Fruit fly (Drosophila melanogaster) whole organism, prepupa: ENCODE data around the gene Cp16.
A peak's percentile ranks its signal among the peaks of the same experiment; 100 is the strongest.

ENCODE experiments used
- CG10631 ChIP-seq: fragments of 200-800 bp; sonication (Bioruptor generic); optimal IDR thresholded peaks from 2 replicates; lab custom pipeline; 2016; ENCODE audit warnings: missing biosample characterization, missing genetic modification characterization
- CG10669 ChIP-seq: fragments of 200-800 bp; sonication (Bioruptor generic); optimal IDR thresholded peaks from 3 replicates; lab custom pipeline; 2018; ENCODE audit warnings: missing biosample characterization, mild to moderate bottlenecking, missing genetic modification characterization, moderate library complexity
- CG11294 ChIP-seq: fragments of 200-800 bp; sonication (Bioruptor generic); IDR thresholded peaks from 2 replicates; pipeline ENCODE4 v1.3.6; 2022; ENCODE audit warnings: missing biosample characterization, missing genetic modification characterization
- CG11762 ChIP-seq: fragments of 200-800 bp; sonication (Bioruptor generic); optimal IDR thresholded peaks from 3 replicates; lab custom pipeline; 2016; ENCODE audit warnings: missing biosample characterization, missing genetic modification characterization; ENCODE audit not compliant: insufficient read depth
- CG11902 ChIP-seq: fragments of 200-800 bp; sonication (Bioruptor generic); optimal IDR thresholded peaks from 3 replicates; lab custom pipeline; 2016; ENCODE audit warnings: missing biosample characterization, missing genetic modification characterization
- CG15336 ChIP-seq: fragments of 200-800 bp; sonication (Bioruptor generic); IDR thresholded peaks from 2 replicates; pipeline ENCODE4 v1.3.6; 2022; ENCODE audit warnings: missing biosample characterization, missing genetic modification characterization
- CG1621 ChIP-seq: fragments of 200-800 bp; sonication (Bioruptor generic); optimal IDR thresholded peaks from 3 replicates; lab custom pipeline; 2018; ENCODE audit warnings: missing biosample characterization, mild to moderate bottlenecking, missing genetic modification characterization
- CG16779 ChIP-seq: fragments of 200-800 bp; sonication (Bioruptor generic); optimal IDR thresholded peaks from 3 replicates; lab custom pipeline; 2017; ENCODE audit warnings: missing biosample characterization, mild to moderate bottlenecking, missing genetic modification characterization
- CG3032 ChIP-seq: fragments of 200-800 bp; optimal IDR thresholded peaks from 2 replicates; lab custom pipeline; 2019; ENCODE audit warnings: missing biosample characterization, mild to moderate bottlenecking, missing genetic modification characterization, moderate library complexity
- CG31627 ChIP-seq: fragments of 200-800 bp; sonication (Bioruptor generic); optimal IDR thresholded peaks from 3 replicates; lab custom pipeline; 2016; ENCODE audit warnings: missing biosample characterization, missing genetic modification characterization
- CG34406 ChIP-seq: fragments of 200-800 bp; sonication (Bioruptor generic); optimal IDR thresholded peaks from 3 replicates; lab custom pipeline; 2016; ENCODE audit warnings: missing biosample characterization, missing genetic modification characterization
- CG3919 ChIP-seq: fragments of 200-800 bp; sonication (Bioruptor generic); optimal IDR thresholded peaks from 3 replicates; lab custom pipeline; 2016; ENCODE audit warnings: missing biosample characterization, missing genetic modification characterization
- CG4318 ChIP-seq: fragments of 200-800 bp; sonication (Bioruptor generic); optimal IDR thresholded peaks from 3 replicates; lab custom pipeline; 2017; ENCODE audit warnings: missing biosample characterization, mild to moderate bottlenecking, missing genetic modification characterization
- CG6163 ChIP-seq: fragments of 200-800 bp; sonication (Bioruptor generic); IDR thresholded peaks from 3 replicates; pipeline ENCODE4 v1.3.6; 2022; ENCODE audit warnings: missing biosample characterization, missing genetic modification characterization
- CG6276 ChIP-seq: fragments of 200-800 bp; sonication (Bioruptor generic); optimal IDR thresholded peaks from 2 replicates; lab custom pipeline; 2017; ENCODE audit warnings: missing biosample characterization, mild to moderate bottlenecking, missing genetic modification characterization
- CG6792 ChIP-seq: fragments of 200-800 bp; sonication (Bioruptor generic); optimal IDR thresholded peaks from 3 replicates; lab custom pipeline; 2016; ENCODE audit warnings: missing biosample characterization, missing genetic modification characterization
- CG6854 ChIP-seq: fragments of 200-800 bp; sonication (Bioruptor generic); optimal IDR thresholded peaks from 2 replicates; lab custom pipeline; 2017; ENCODE audit warnings: missing biosample characterization, mild to moderate bottlenecking, missing genetic modification characterization
- CG7368 ChIP-seq: fragments of 200-800 bp; sonication (Bioruptor generic); optimal IDR thresholded peaks from 3 replicates; lab custom pipeline; 2016; ENCODE audit warnings: missing biosample characterization, missing genetic modification characterization
- CG8119 ChIP-seq: fragments of 200-800 bp; sonication (Bioruptor generic); IDR thresholded peaks from 3 replicates; pipeline ENCODE4 v1.3.6; 2022; ENCODE audit warnings: missing biosample characterization, missing genetic modification characterization
- CG8319 ChIP-seq: fragments of 200-800 bp; sonication (Bioruptor generic); optimal IDR thresholded peaks from 3 replicates; lab custom pipeline; 2016; ENCODE audit warnings: missing biosample characterization, missing genetic modification characterization
- CG8632 ChIP-seq: fragments of 200-800 bp; sonication (Bioruptor generic); optimal IDR thresholded peaks from 3 replicates; lab custom pipeline; 2016; ENCODE audit warnings: missing biosample characterization, missing genetic modification characterization
- CG9139 ChIP-seq: fragments of 200-800 bp; sonication (Bioruptor generic); optimal IDR thresholded peaks from 3 replicates; lab custom pipeline; 2017; ENCODE audit warnings: missing biosample characterization, mild to moderate bottlenecking, missing genetic modification characterization
- Eip75B ChIP-seq: fragments of 200-800 bp; sonication (Bioruptor generic); optimal IDR thresholded peaks from 3 replicates; lab custom pipeline; 2016; ENCODE audit warnings: missing biosample characterization, missing genetic modification characterization
- Eip93F ChIP-seq: fragments of 200-800 bp; sonication (Bioruptor generic); optimal IDR thresholded peaks from 2 replicates; lab custom pipeline; 2016; ENCODE audit warnings: missing biosample characterization, mild to moderate bottlenecking, missing genetic modification characterization
- Ets21C ChIP-seq: fragments of 200-800 bp; sonication (Bioruptor generic); optimal IDR thresholded peaks from 3 replicates; lab custom pipeline; 2016; ENCODE audit warnings: missing biosample characterization, missing genetic modification characterization
- Ets96B ChIP-seq: fragments of 200-800 bp; optimal IDR thresholded peaks from 2 replicates; lab custom pipeline; 2019; ENCODE audit warnings: missing biosample characterization, mild to moderate bottlenecking, missing genetic modification characterization, moderate library complexity
- Hr38 ChIP-seq: sonication (Bioruptor generic); optimal IDR thresholded peaks from 2 replicates; lab custom pipeline; 2016; ENCODE audit warnings: missing biosample characterization, missing genetic modification characterization
- Hr39 ChIP-seq: fragments of 200-800 bp; sonication (Bioruptor generic); optimal IDR thresholded peaks from 2 replicates; lab custom pipeline; 2016; ENCODE audit warnings: missing biosample characterization, missing genetic modification characterization
- Lpt ChIP-seq: fragments of 200-800 bp; sonication (Bioruptor generic); optimal IDR thresholded peaks from 3 replicates; lab custom pipeline; 2016; ENCODE audit warnings: missing biosample characterization, missing genetic modification characterization
- Met ChIP-seq: fragments of 200-800 bp; sonication (Bioruptor generic); optimal IDR thresholded peaks from 3 replicates; lab custom pipeline; 2016; ENCODE audit warnings: missing biosample characterization, missing genetic modification characterization
- OdsH ChIP-seq: fragments of 200-800 bp; sonication (Bioruptor generic); optimal IDR thresholded peaks from 3 replicates; lab custom pipeline; 2016; ENCODE audit warnings: missing biosample characterization, missing genetic modification characterization
- Smox ChIP-seq: fragments of 200-800 bp; sonication (Bioruptor generic); optimal IDR thresholded peaks from 3 replicates; lab custom pipeline; 2016; ENCODE audit warnings: missing biosample characterization, missing genetic modification characterization
- Sox102F ChIP-seq: fragments of 200-800 bp; sonication (Bioruptor generic); optimal IDR thresholded peaks from 2 replicates; lab custom pipeline; 2016; ENCODE audit warnings: missing biosample characterization, mild to moderate bottlenecking, missing genetic modification characterization
- Sox14 ChIP-seq: fragments of 200-800 bp; sonication (Bioruptor generic); optimal IDR thresholded peaks from 3 replicates; lab custom pipeline; 2016; ENCODE audit warnings: missing biosample characterization, missing genetic modification characterization
- Sox15 ChIP-seq: fragments of 200-800 bp; sonication (Bioruptor generic); optimal IDR thresholded peaks from 3 replicates; lab custom pipeline; 2016; ENCODE audit warnings: missing biosample characterization, missing genetic modification characterization
- achi ChIP-seq: fragments of 200-800 bp; sonication (Bioruptor generic); optimal IDR thresholded peaks from 3 replicates; lab custom pipeline; 2016; ENCODE audit warnings: missing biosample characterization, missing genetic modification characterization
- acj6 ChIP-seq: fragments of 200-800 bp; sonication (Bioruptor generic); optimal IDR thresholded peaks from 3 replicates; lab custom pipeline; 2016; ENCODE audit warnings: missing biosample characterization, missing genetic modification characterization
- cyc ChIP-seq: fragments of 200-800 bp; sonication (Bioruptor generic); optimal IDR thresholded peaks from 3 replicates; lab custom pipeline; 2016; ENCODE audit warnings: missing biosample characterization, missing genetic modification characterization
- dsx ChIP-seq: fragments of 200-800 bp; optimal IDR thresholded peaks from 3 replicates; lab custom pipeline; 2019; ENCODE audit warnings: missing biosample characterization, mild to moderate bottlenecking, missing genetic modification characterization, moderate library complexity; ENCODE audit not compliant: poor library complexity, severe bottlenecking
- eg ChIP-seq: fragments of 200-800 bp; sonication (Bioruptor generic); IDR thresholded peaks from 3 replicates; pipeline ENCODE4 v1.3.6; 2022; ENCODE audit warnings: missing biosample characterization, missing genetic modification characterization
- esn ChIP-seq: fragments of 200-800 bp; sonication (Bioruptor generic); optimal IDR thresholded peaks from 2 replicates; lab custom pipeline; 2016; ENCODE audit warnings: missing biosample characterization, mild to moderate bottlenecking, missing genetic modification characterization, moderate library complexity
- fd85E ChIP-seq: fragments of 200-800 bp; sonication (Bioruptor generic); optimal IDR thresholded peaks from 3 replicates; lab custom pipeline; 2016; ENCODE audit warnings: missing biosample characterization, missing genetic modification characterization
- lz ChIP-seq: fragments of 200-800 bp; sonication (Bioruptor generic); optimal IDR thresholded peaks from 3 replicates; lab custom pipeline; 2016; ENCODE audit warnings: missing biosample characterization, missing genetic modification characterization
- pdm3 ChIP-seq: fragments of 200-800 bp; sonication (Bioruptor generic); optimal IDR thresholded peaks from 3 replicates; lab custom pipeline; 2016; ENCODE audit warnings: missing biosample characterization, missing genetic modification characterization
- spab ChIP-seq: fragments of 200-800 bp; sonication (Bioruptor generic); optimal IDR thresholded peaks from 2 replicates; lab custom pipeline; 2017; ENCODE audit warnings: missing biosample characterization, mild to moderate bottlenecking, missing genetic modification characterization, missing genetic modification reagents
- svp ChIP-seq: fragments of 200-800 bp; sonication (Bioruptor generic); peaks from one replicate; lab custom pipeline; 2016; ENCODE audit warnings: missing biosample characterization, missing genetic modification characterization
- topi ChIP-seq: fragments of 200-800 bp; sonication (Bioruptor generic); optimal IDR thresholded peaks from 3 replicates; lab custom pipeline; 2016; ENCODE audit warnings: missing biosample characterization, missing genetic modification characterization
- vri ChIP-seq: fragments of 200-800 bp; sonication (Bioruptor generic); optimal IDR thresholded peaks from 3 replicates; lab custom pipeline; 2016; ENCODE audit warnings: missing biosample characterization, mild to moderate bottlenecking, missing genetic modification characterization

Gene Cp16

DNA sequence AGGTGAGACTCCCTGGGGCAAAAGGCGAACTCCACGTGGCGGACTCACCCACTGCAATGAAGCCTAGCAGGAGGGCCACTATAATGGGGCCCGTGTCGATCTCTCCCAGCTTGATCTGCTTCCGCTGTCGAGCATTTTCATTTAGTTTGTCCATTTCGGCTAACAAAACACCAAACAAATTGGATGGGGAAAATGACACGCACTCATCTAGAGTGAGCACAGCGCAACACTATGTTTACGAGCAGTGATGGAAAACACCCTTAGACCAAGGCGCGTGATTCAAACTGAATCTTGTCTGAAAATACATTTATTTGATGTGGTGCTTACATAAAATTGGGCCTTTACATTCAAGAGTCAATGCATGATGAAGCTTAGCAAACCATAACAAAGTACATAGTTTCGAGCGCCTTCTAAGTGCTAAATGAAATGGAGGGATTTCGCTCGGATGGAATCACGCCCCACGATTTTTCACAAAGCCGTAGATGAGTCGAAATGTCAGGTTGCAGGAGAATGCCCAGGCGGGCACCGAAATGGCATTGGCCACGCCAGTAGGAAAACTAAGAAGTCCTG is 11.7 kb upstream of the Cp16 start, which contains the start of gene SrpRbeta (continued):
- no peak for TF ChIP-seq CG8632
- TF ChIP-seq Sox15 (GFP tag; lab: Kevin White, UChicago) = no peak
- TF ChIP-seq CG34406 (GFP tag; lab: Kevin White, UChicago) = no peak
- peak; percentile 12 for TF ChIP-seq CG31627 (GFP tag; lab: Kevin White, UChicago)
- peak; percentile 49 for TF ChIP-seq CG3919 (GFP tag; lab: Kevin White, UChicago)
- no peak for TF ChIP-seq Met (GFP tag; lab: Kevin White, UChicago)
- TF ChIP-seq CG8119 (GFP tag; lab: Robert Waterston, UW) = no peak
- TF ChIP-seq Sox14 (GFP tag; lab: Kevin White, UChicago) = peak; percentile 11
- TF ChIP-seq Hr39 (GFP tag; lab: Kevin White, UChicago) = no peak
- TF ChIP-seq CG11762 (GFP tag; lab: Kevin White, UChicago) = no peak
- TF ChIP-seq lz = peak; percentile 40
- no peak for TF ChIP-seq CG11902 (GFP tag; lab: Kevin White, UChicago)
- no peak for TF ChIP-seq pdm3 (GFP tag; lab: Kevin White, UChicago)
- no peak for TF ChIP-seq fd85E
- TF ChIP-seq CG6163 = no peak
- no peak for TF ChIP-seq CG10631 (GFP tag; lab: Kevin White, UChicago)
- no peak for TF ChIP-seq CG6854 (GFP tag; lab: Kevin White, UChicago)
- TF ChIP-seq acj6 (GFP tag; lab: Kevin White, UChicago) = no peak
- peak; percentile 26 for TF ChIP-seq achi (GFP tag; lab: Kevin White, UChicago)
- TF ChIP-seq vri = peak; percentile 26
- TF ChIP-seq CG15336 = no peak

DNA sequence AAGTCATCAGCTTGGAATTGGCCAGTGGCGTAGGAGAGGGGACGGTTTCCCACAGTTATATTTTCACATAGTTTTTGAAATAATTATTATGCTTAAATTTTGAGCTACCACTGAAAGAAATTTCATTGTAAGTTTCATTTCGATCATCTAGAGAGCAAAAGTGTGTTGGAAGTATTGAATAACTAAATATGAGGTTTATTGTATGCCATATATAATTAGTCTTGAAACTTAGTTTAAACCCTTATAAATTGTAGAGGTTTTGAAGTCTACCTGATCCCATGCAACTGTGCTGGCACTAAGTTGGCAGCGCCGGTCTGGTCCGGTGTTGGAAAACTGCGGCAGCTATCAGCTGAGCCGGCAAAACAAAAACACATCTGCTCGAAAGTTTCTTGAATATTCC is 10.6 kb upstream of the Cp16 start, which contains the start of the genes CG32022 and CG6511:
Gene CG32022 (minus strand): TSS at position 128 of the 400 bp plus-strand sequence.
Gene CG6511 (plus strand): TSS at position 180 of the 400 bp plus-strand sequence.
- TF ChIP-seq esn (GFP tag; lab: Kevin White, UChicago) = peak; percentile 99
- TF ChIP-seq Eip75B = peak; percentile 98
- peak; percentile 95 for TF ChIP-seq CG6163
- TF ChIP-seq Sox14 (GFP tag; lab: Kevin White, UChicago) = peak; percentile 99
- peak; percentile 95 for TF ChIP-seq spab (GFP tag; lab: Kevin White, UChicago)
- peak; percentile 97 for TF ChIP-seq CG8632
- TF ChIP-seq Sox102F (GFP tag; lab: Kevin White, UChicago) = peak; percentile 97
- TF ChIP-seq CG16779 (tag; lab: Kevin White, UChicago) = peak; percentile 91
- TF ChIP-seq CG1621 (tag; lab: Kevin White, UChicago) = peak; percentile 94
- peak; percentile 95 for TF ChIP-seq CG6276 (GFP tag; lab: Kevin White, UChicago)
- peak; percentile 97 for TF ChIP-seq Ets96B (tag; lab: Kevin White, UChicago)
- peak; percentile 97 for TF ChIP-seq CG3919 (GFP tag; lab: Kevin White, UChicago)
- peak; percentile 99 for TF ChIP-seq CG31627 (GFP tag; lab: Kevin White, UChicago)
- TF ChIP-seq eg (GFP tag; lab: Robert Waterston, UW) = peak; percentile 96
- peak; percentile 98 for TF ChIP-seq Met (GFP tag; lab: Kevin White, UChicago)
- TF ChIP-seq CG3032 (tag; lab: Kevin White, UChicago) = peak; percentile 99
- TF ChIP-seq CG8319 (GFP tag; lab: Kevin White, UChicago) = peak; percentile 96
- TF ChIP-seq achi (GFP tag; lab: Kevin White, UChicago) = peak; percentile 97
- TF ChIP-seq CG4318 (GFP tag; lab: Kevin White, UChicago) = peak; percentile 99
- TF ChIP-seq svp (GFP tag; lab: Kevin White, UChicago) = peak; percentile 99
- peak; percentile 98 for TF ChIP-seq CG10669
- TF ChIP-seq CG8119 (GFP tag; lab: Robert Waterston, UW) = peak; percentile 96
- TF ChIP-seq vri = peak; percentile 93
- TF ChIP-seq Ets21C (GFP tag; lab: Kevin White, UChicago) = peak; percentile 98
- peak; percentile 96 for TF ChIP-seq CG11294 (GFP tag; lab: Robert Waterston, UW)
- TF ChIP-seq dsx (GFP tag; lab: Kevin White, UChicago) = peak; percentile 95
- TF ChIP-seq CG11762 (GFP tag; lab: Kevin White, UChicago) = peak; percentile 97
- peak; percentile 97 for TF ChIP-seq Smox (GFP tag; lab: Kevin White, UChicago)
- peak; percentile 95 for TF ChIP-seq Lpt (GFP tag; lab: Kevin White, UChicago)
- TF ChIP-seq OdsH = peak; percentile 99
- TF ChIP-seq Hr39 (GFP tag; lab: Kevin White, UChicago) = peak; percentile 99
- peak; percentile 99 for TF ChIP-seq cyc (GFP tag; lab: Kevin White, UChicago)
- TF ChIP-seq Eip93F (GFP tag; lab: Kevin White, UChicago) = peak; percentile 81
- TF ChIP-seq CG7368 = peak; percentile 95
- TF ChIP-seq Hr38 (GFP tag; lab: Kevin White, UChicago) = peak; percentile 82
- TF ChIP-seq CG6854 (GFP tag; lab: Kevin White, UChicago) = peak; percentile 96
- peak; percentile 98 for TF ChIP-seq topi
- peak; percentile 99 for TF ChIP-seq acj6 (GFP tag; lab: Kevin White, UChicago)
- peak; percentile 89 for TF ChIP-seq CG9139 (GFP tag; lab: Kevin White, UChicago)
- TF ChIP-seq CG6792 (GFP tag; lab: Kevin White, UChicago) = peak; percentile 97
